Fruit fly (Drosophila melanogaster): ENCODE data around the gene CG9536.

CG9536 gene

dm6 chr2L:6494405-6494816 is 17.6 kb upstream of the CG9536 start, which contains the start of gene CG9547 (continued):
- no peak for TF ChIP-seq CG30403 (GFP tag; optimal IDR thresholded peaks at IDR 0.05)
- TF ChIP-seq crc (GFP tag; optimal IDR thresholded peaks at IDR 0.05), result no peak
- no peak for TF ChIP-seq zfh2 (GFP tag; optimal IDR thresholded peaks at IDR 0.05)
- no peak for TF ChIP-seq nmo (GFP tag; optimal IDR thresholded peaks at IDR 0.05)
- no peak for TF ChIP-seq ATbp (GFP tag; optimal IDR thresholded peaks at IDR 0.05)
- TF ChIP-seq CG12071 (GFP tag; optimal IDR thresholded peaks at IDR 0.05), result peak; percentile 38
- no peak for TF ChIP-seq ham (GFP tag; IDR thresholded peaks at IDR 0.05)
- TF ChIP-seq CG6854 (GFP tag; optimal IDR thresholded peaks at IDR 0.05), result peak; percentile 38
- peak; percentile 65; the same call in 2 of the 3 replicates for TF ChIP-seq Dbx (GFP tag; IDR thresholded peaks at IDR 0.05)
- TF ChIP-seq grn (GFP tag; optimal IDR thresholded peaks at IDR 0.05), result peak; percentile 94
- peak; percentile 3 for TF ChIP-seq grau (tag; optimal IDR thresholded peaks at IDR 0.05)
- no peak for TF ChIP-seq CG31388 (GFP tag; optimal IDR thresholded peaks at IDR 0.05)
- TF ChIP-seq CG1647 (GFP tag; optimal IDR thresholded peaks at IDR 0.05), result no peak
- TF ChIP-seq mirr (GFP tag; optimal IDR thresholded peaks at IDR 0.05), result peak; percentile 79
- TF ChIP-seq CG5180 (GFP tag; optimal IDR thresholded peaks at IDR 0.05), result peak; percentile 39
- no peak for TF ChIP-seq tup (GFP tag; optimal IDR thresholded peaks at IDR 0.05)
- no peak for TF ChIP-seq Sry-δ (GFP tag; optimal IDR thresholded peaks at IDR 0.05)
- TF ChIP-seq slbo (GFP tag; IDR thresholded peaks at IDR 0.05), result peak; percentile 41; the same call in 1 of the 2 replicates
- no peak for TF ChIP-seq vnd (GFP tag; IDR thresholded peaks at IDR 0.05; ENCODE audit: partially characterized antibody)
- TF ChIP-seq sima (GFP tag; optimal IDR thresholded peaks at IDR 0.05), result no peak
- no peak for TF ChIP-seq CG11085 (GFP tag; IDR thresholded peaks at IDR 0.05)
- no peak for TF ChIP-seq Side (GFP tag; optimal IDR thresholded peaks at IDR 0.05)
- TF ChIP-seq Poxn (GFP tag; IDR thresholded peaks at IDR 0.05), result no peak
- no peak for TF ChIP-seq CG17612 (GFP tag; IDR thresholded peaks at IDR 0.05)
- no peak for TF ChIP-seq CG8290 (GFP tag; optimal IDR thresholded peaks at IDR 0.05)
- peak in 1 of 2 experiments; percentile 36 for TF ChIP-seq CG8290 (tag; optimal IDR thresholded peaks at IDR 0.05)
- TF ChIP-seq CG10431 (GFP tag; optimal IDR thresholded peaks at IDR 0.05), result no peak
- no peak for TF ChIP-seq hth (optimal IDR thresholded peaks at IDR 0.05)
- no peak for TF ChIP-seq cg (GFP tag; optimal IDR thresholded peaks at IDR 0.05)
- TF ChIP-seq nom (GFP tag; optimal IDR thresholded peaks at IDR 0.05), result peak; percentile 48
- no peak for TF ChIP-seq Awh (GFP tag; IDR thresholded peaks at IDR 0.05)
- TF ChIP-seq CG5245 (GFP tag; optimal IDR thresholded peaks at IDR 0.05), result no peak
- TF ChIP-seq CG4820 (GFP tag; optimal IDR thresholded peaks at IDR 0.05), result no peak
- no peak for TF ChIP-seq bowl (GFP tag; IDR thresholded peaks at IDR 0.05)
- TF ChIP-seq sens-2 (GFP tag; IDR thresholded peaks at IDR 0.05), result no peak
- peak; percentile 29 for TF ChIP-seq CrebB (tag; optimal IDR thresholded peaks at IDR 0.05)
- no peak for TF ChIP-seq CG18764 (GFP tag; optimal IDR thresholded peaks at IDR 0.05)
- no peak for TF ChIP-seq sqz (GFP tag; optimal IDR thresholded peaks at IDR 0.05)
- no peak for TF ChIP-seq CG9876 (GFP tag; optimal IDR thresholded peaks at IDR 0.05)
- no peak for TF ChIP-seq CG3995 (GFP tag; optimal IDR thresholded peaks at IDR 0.05)
- TF ChIP-seq Atf-2 (GFP tag; optimal IDR thresholded peaks at IDR 0.05), result no peak
- TF ChIP-seq CG4617 (GFP tag; optimal IDR thresholded peaks at IDR 0.05; ENCODE audit: borderline replicate concordance), result no peak
- no peak for TF ChIP-seq E2f1 (GFP tag; IDR thresholded peaks at IDR 0.05)
- TF ChIP-seq CG9609 (GFP tag; optimal IDR thresholded peaks at IDR 0.05), result no peak
- TF ChIP-seq gro (GFP tag; optimal IDR thresholded peaks at IDR 0.05), result peak; percentile 53
- TF ChIP-seq CG7963 (GFP tag; IDR thresholded peaks at IDR 0.05; ENCODE audit: partially characterized antibody), result no peak
- no peak; the same call in 1 of the 2 replicates for TF ChIP-seq ranshi (GFP tag; IDR thresholded peaks at IDR 0.05)
- TF ChIP-seq Rfx (GFP tag; IDR thresholded peaks at IDR 0.05), result no peak; the same call in 1 of the 2 replicates
- no peak for TF ChIP-seq CG12219 (GFP tag; optimal IDR thresholded peaks at IDR 0.05)
- TF ChIP-seq hb (GFP tag; IDR thresholded peaks at IDR 0.05; ENCODE audit: partially characterized antibody), result no peak
- TF ChIP-seq Hand (GFP tag; optimal IDR thresholded peaks at IDR 0.05), result peak; percentile 40
- no peak for TF ChIP-seq pita (GFP tag; optimal IDR thresholded peaks at IDR 0.05)
- peak; percentile 21 for TF ChIP-seq nau (GFP tag; optimal IDR thresholded peaks at IDR 0.05)
